Fruit fly (Drosophila melanogaster) whole organism, embryonic: ENCODE results near the gene CG17107.

Experiments used
- CG18599 ChIP-seq: fragments of 200-800 bp; sonication (Bioruptor generic); optimal IDR thresholded peaks from 3 replicates; lab custom pipeline; 2017; ENCODE audit warnings: missing biosample characterization, missing genetic modification characterization, mild to moderate bottlenecking, moderate library complexity, missing genetic modification reagents
- Neu2 ChIP-seq: fragments of 200-800 bp; sonication (Bioruptor generic); optimal IDR thresholded peaks from 3 replicates; lab custom pipeline; 2016; ENCODE audit warnings: missing biosample characterization, missing genetic modification characterization, borderline replicate concordance
- Nf-YA ChIP-seq: fragments of 200-800 bp; sonication (Bioruptor generic); IDR thresholded peaks from 2 replicates; pipeline ENCODE4 v1.3.6; 2022; ENCODE audit warnings: missing biosample characterization, missing genetic modification characterization
- fd102C ChIP-seq: fragments of 200-800 bp; sonication (Bioruptor generic); optimal IDR thresholded peaks from 2 replicates; lab custom pipeline; 2018; ENCODE audit warnings: missing biosample characterization, mild to moderate bottlenecking, missing genetic modification characterization, moderate library complexity
- fu2 ChIP-seq: fragments of 200-800 bp; sonication (Bioruptor generic); optimal IDR thresholded peaks from 2 replicates; lab custom pipeline; 2016; ENCODE audit warnings: missing biosample characterization, missing genetic modification characterization
- yki ChIP-seq: fragments of >200 bp; optimal IDR thresholded peaks from 3 replicates; lab custom pipeline; 2018

dm6 chr2L:10694053-10694618, 12.4 kb downstream of the CG17107 start, which contains the start of gene CG17108:
- no peak for TF ChIP-seq fu2 (GFP tag; lab: Kevin White, UChicago)
- TF ChIP-seq fd102C (GFP tag; lab: Kevin White, UChicago), result no peak
- no peak for TF ChIP-seq Neu2
- no peak for TF ChIP-seq CG18599 (GFP tag; lab: Kevin White, UChicago)
- TF ChIP-seq Nf-YA (GFP tag; lab: Robert Waterston, UW), result no peak
- TF ChIP-seq yki (lab: Kevin White, UChicago), result no peak
